Fruit fly (Drosophila melanogaster) whole organism, pupa: Measurements from ENCODE around the gene Klp31E.

Experiments
- CG14655 ChIP-seq: fragments of 200-800 bp; sonication (Bioruptor generic); optimal IDR thresholded peaks from 3 replicates; lab custom pipeline; 2017; ENCODE audit warnings: mild to moderate bottlenecking, missing biosample characterization, missing genetic modification reagents, missing genetic modification characterization
- CG17806 ChIP-seq: fragments of 200-800 bp; sonication (Bioruptor generic); optimal IDR thresholded peaks from 2 replicates; lab custom pipeline; 2018; ENCODE audit warnings: missing biosample characterization, mild to moderate bottlenecking, missing genetic modification characterization, moderate library complexity
- CG32121 ChIP-seq: fragments of 200-800 bp; sonication (Bioruptor generic); IDR thresholded peaks from 2 replicates; pipeline ENCODE4 v1.3.6; 2022; ENCODE audit warnings: missing biosample characterization, missing genetic modification characterization
- CG34367 ChIP-seq: fragments of 200-800 bp; sonication (Bioruptor generic); optimal IDR thresholded peaks from 2 replicates; lab custom pipeline; 2018; ENCODE audit warnings: missing biosample characterization, mild to moderate bottlenecking, missing genetic modification characterization
- D1 ChIP-seq: fragments of 200-800 bp; sonication (Bioruptor generic); optimal IDR thresholded peaks from 2 replicates; lab custom pipeline; 2018; ENCODE audit warnings: missing biosample characterization, mild to moderate bottlenecking, missing genetic modification characterization, moderate library complexity
- EcR ChIP-seq: fragments of 200-800 bp; sonication (Bioruptor generic); optimal IDR thresholded peaks from 3 replicates; lab custom pipeline; 2019; ENCODE audit warnings: missing biosample characterization, missing genetic modification characterization, mild to moderate bottlenecking, moderate library complexity, missing genetic modification reagents
- Pif1A ChIP-seq: fragments of 200-800 bp; sonication (Bioruptor generic); optimal IDR thresholded peaks from 3 replicates; lab custom pipeline; 2016; ENCODE audit warnings: missing biosample characterization, missing genetic modification characterization
- Pif1B ChIP-seq: fragments of 200-800 bp; sonication (Bioruptor generic); optimal IDR thresholded peaks from 3 replicates; lab custom pipeline; 2016; ENCODE audit warnings: missing biosample characterization, missing genetic modification characterization
- Snoo ChIP-seq: fragments of 200-800 bp; sonication (Bioruptor generic); optimal IDR thresholded peaks from 3 replicates; lab custom pipeline; 2017; ENCODE audit warnings: missing biosample characterization, mild to moderate bottlenecking, missing genetic modification characterization, inconsistent platforms
- fd96Ca ChIP-seq: fragments of 200-800 bp; sonication (Bioruptor generic); IDR thresholded peaks from 3 replicates; pipeline ENCODE4 v1.3.6; 2022; ENCODE audit warnings: missing biosample characterization, missing genetic modification characterization
- gl ChIP-seq: fragments of 200-800 bp; sonication (Bioruptor generic); optimal IDR thresholded peaks from 2 replicates; lab custom pipeline; 2018; ENCODE audit warnings: missing biosample characterization, mild to moderate bottlenecking, missing genetic modification characterization
- rn ChIP-seq: fragments of 200-800 bp; sonication (Bioruptor generic); IDR thresholded peaks from 2 replicates; pipeline ENCODE4 v1.3.6; 2022; ENCODE audit warnings: missing biosample characterization, missing genetic modification characterization

DNA sequence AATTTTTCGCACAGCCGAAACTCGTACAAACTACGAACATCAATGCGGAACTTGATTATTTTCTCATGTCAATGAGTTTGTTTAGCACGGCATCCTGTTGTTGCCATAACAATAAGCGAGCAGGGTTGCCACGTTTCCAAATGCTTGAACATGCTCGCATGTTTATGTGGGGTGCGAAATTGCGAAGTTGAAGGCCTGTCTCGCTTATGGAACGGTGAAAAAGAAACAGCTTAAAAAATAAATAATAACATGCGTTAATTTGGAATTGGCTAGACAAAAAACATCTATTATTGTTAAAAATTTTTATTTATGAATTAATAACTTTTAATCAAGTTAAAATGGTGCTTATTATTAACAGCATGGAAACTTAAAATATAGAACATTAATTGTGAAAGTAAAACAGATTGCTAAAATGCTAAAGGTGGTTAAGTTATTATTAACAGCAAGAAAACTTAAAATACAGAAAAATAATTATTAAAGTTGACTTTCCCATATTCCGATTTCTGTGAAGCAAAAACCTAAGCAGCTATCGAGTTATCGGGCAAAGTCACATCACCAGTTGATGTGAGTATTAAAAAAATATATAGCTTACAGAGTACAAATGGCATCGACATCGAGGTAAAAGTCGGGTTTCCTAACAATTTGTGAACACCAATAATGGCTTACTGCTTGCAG is 17.1 kb downstream of the Klp31E start, which contains the start of the genes Bug22 and TfIIB:
- no peak for TF ChIP-seq fd96Ca (GFP tag; lab: Robert Waterston, UW)
- no peak for TF ChIP-seq D1 (tag; lab: Kevin White, UChicago)
- no peak for TF ChIP-seq CG14655 (GFP tag; lab: Kevin White, UChicago)
- TF ChIP-seq Pif1B (GFP tag; lab: Kevin White, UChicago), result no peak
- 0 out of 2 replicates have a peak, but pooled peaks have one; percentile 29 for TF ChIP-seq rn (GFP tag; lab: Robert Waterston, UW)
- peak; percentile 46 for TF ChIP-seq CG17806 (tag; lab: Kevin White, UChicago)
- TF ChIP-seq CG34367 (tag; lab: Kevin White, UChicago), result no peak
- TF ChIP-seq EcR (GFP tag; lab: Kevin White, UChicago), result no peak
- peak; percentile 51 for TF ChIP-seq Snoo (tag; lab: Kevin White, UChicago)
- no peak for TF ChIP-seq Pif1A (GFP tag; lab: Kevin White, UChicago)
- no peak for TF ChIP-seq gl
- TF ChIP-seq CG32121, result peak; percentile 65
